Fruit fly (Drosophila melanogaster): Measurements from ENCODE around the gene CG3437.

CG3437 gene

DNA sequence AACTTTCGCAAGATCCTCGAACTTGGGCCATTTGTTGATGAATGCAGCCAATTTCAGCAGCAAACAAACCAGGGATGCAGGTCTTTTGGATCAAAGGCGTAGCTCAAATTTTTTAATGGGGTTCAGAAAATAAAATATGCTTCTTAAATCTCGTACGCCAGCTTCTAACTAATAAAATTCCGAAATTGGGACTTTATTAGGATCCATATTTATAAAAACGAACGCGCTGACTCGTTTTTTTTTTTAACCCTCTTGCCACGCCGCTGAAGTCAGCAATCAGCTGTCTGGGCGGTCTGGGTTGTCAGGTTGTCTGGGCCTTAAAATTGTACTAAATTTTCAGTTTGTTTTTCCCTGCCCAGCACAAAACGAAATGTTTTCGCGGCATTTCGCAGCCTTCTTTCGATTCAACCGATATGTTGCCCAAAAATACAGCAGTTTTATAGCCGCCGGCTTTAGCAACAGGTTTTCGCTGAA, at the start of gene CG3437:
Gene CG3437 (minus strand): TSS at position 51 of the 474 bp plus-strand sequence.
- TF ChIP-seq noc (tag; optimal IDR thresholded peaks at IDR 0.05) = peak; percentile 99

DNA sequence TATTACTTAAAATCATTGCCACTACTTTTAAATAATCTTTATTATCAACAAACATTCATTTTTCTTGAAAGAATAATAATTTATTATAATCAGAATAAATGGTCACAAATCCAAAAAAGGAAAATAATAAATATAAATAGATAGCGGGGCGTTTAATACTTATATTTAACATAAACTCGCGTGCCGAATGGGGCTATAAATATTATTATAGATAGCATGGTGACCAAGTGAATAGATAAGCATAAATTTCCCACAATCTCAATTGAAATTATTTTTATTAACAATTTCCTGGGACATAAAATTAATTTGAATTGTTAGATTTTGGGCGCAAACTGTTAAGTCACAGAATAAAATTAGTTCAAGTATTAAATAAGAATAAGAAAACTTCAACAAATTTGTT, 49.0 kb upstream of the CG3437 start:
- TF ChIP-seq noc (tag; optimal IDR thresholded peaks at IDR 0.05) = peak; percentile 62

- TF ChIP-seq noc (tag; optimal IDR thresholded peaks at IDR 0.05) = no peak
Measured at dm6 chr3L:9505713-9506062, 48.2 kb upstream of the CG3437 start.

DNA sequence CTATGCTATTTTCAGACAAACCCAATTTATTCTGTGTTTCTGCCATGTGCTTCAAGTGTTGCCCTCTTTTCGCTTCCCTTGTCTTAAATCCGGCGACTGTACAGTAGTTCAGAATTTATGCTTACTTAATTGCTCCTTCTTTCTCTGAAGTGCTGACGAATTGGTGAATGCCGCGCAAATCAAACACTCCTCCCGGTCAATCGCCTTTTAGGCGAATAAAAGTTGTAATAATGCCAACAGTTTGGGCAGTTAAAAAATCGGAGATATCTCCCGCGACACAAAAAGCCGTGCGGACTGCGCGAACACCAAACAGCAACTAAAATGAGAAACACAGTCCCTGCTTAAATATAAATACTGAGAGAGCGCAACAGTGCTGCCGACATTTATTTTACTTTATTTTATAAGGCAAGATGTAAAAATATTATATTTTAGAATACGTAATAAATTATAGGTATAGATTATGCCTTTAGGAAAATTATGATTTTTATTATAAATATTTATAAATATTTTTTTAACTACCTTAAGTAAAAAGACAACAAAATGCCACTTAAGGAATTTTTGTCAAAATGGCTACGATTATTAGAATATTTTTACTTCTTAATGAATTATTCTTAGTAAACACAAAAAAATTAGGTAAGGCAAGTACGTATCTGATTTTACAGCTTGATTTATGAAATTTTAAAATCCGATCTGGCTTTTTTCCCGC, 47.7 kb upstream of the CG3437 start, which contains the start of gene path:
Gene path (minus strand): TSS at position 322 of the 706 bp plus-strand sequence.
- peak; percentile 47 for TF ChIP-seq noc (tag; optimal IDR thresholded peaks at IDR 0.05)

dm6 chr3L:9504530-9504929, 47.1 kb upstream of the CG3437 start:
- TF ChIP-seq noc (tag; optimal IDR thresholded peaks at IDR 0.05) = no peak

DNA sequence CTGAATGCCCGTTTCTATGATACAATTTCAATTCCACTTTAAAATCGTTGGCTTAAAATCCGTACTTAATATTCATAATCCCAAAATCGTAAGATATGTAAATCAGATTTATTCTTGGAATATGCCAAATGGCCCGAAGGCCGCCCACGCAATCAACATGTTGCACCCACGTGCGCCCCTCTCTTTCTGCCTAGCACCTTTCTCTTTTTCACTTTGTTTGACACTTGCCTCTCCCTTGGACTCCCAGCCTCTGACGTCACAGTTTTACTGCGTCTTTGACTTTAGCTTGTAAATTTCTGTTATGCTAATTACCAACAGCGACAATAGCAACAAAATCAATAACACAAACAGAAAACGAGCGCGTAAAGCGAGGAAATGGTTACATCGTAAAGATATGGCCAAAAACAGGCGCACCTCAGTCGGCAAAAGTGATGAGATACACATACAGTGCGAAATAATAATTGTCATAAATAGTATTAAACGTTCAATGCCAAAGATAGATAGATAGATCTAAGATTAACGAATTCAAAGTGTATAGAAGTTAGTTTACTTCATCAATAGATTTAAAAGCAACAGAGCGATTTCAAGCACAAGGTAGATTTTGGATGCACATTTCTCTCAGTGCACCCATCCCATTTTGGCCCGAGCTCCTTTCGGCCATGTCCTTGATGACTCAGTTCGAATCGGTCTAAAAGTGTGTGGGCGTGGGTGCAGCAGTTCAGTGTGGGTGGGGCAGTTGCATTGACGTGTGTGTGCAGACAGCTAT, 46.3 kb upstream of the CG3437 start:
- TF ChIP-seq noc (tag; optimal IDR thresholded peaks at IDR 0.05) = no peak

dm6 chr3L:9502856-9503255, 45.4 kb upstream of the CG3437 start:
- TF ChIP-seq noc (tag; optimal IDR thresholded peaks at IDR 0.05) = no peak

DNA sequence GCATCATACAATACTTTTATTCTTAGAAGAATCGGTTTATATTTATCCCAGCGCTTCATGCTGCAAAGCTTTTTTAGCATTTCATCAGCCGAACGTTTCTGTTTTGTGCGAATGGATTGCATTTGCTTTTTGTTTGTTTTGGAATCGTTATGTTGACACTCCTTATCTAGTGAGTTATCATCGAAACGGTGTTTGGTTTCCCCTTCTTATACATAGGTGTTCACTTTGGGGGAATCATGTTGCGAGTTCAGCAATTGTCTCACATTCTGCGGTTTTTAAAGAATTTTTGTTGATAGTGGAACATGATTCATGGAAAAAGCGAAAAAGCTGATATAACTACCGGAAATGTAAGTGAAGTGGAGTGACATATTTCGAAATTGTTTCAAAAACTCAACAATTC, 44.8 kb upstream of the CG3437 start:
- TF ChIP-seq noc (tag; optimal IDR thresholded peaks at IDR 0.05) = no peak

dm6 chr3L:9501298-9501697, 43.8 kb upstream of the CG3437 start:
- TF ChIP-seq noc (tag; optimal IDR thresholded peaks at IDR 0.05) = no peak

DNA sequence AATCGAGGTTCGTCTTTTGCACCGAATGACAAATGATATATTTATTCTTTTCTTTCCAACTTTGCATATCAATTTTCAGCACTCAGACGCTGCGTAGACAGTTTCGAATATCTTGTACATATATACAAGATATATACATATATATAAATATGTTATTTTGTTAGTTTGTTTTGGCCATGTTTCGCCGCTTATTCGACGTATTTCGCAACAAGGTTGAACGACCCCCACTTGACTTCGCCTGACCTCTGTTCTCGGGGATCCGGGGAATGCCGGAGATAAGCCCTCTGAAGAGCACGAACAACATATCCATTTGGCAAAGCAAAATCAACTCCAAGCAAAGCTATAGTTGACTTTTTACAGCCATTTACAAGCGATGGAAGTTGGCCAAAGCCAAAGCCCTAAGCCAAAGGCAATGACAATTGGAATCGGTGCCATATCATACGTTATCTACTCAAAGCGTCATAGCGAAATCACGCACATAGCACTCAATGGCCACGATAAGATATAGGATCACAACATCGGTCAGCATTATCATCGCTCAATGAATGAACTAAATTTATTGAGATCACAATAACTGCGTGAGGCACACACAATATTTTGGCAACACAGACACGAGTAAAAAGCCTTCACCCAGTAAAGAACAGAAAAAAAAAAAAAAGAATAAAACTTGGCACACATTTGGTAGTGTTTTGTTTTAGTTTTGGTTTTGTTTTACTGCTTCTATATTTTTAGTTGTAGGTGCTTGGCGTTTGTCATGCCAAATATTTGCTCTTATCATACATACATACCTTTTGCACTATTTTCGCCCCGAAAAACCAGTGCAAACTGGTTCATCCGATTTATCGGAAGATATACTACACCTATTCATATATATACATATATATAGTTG, 42.7 kb upstream of the CG3437 start:
- TF ChIP-seq noc (tag; optimal IDR thresholded peaks at IDR 0.05) = peak; percentile 51

DNA sequence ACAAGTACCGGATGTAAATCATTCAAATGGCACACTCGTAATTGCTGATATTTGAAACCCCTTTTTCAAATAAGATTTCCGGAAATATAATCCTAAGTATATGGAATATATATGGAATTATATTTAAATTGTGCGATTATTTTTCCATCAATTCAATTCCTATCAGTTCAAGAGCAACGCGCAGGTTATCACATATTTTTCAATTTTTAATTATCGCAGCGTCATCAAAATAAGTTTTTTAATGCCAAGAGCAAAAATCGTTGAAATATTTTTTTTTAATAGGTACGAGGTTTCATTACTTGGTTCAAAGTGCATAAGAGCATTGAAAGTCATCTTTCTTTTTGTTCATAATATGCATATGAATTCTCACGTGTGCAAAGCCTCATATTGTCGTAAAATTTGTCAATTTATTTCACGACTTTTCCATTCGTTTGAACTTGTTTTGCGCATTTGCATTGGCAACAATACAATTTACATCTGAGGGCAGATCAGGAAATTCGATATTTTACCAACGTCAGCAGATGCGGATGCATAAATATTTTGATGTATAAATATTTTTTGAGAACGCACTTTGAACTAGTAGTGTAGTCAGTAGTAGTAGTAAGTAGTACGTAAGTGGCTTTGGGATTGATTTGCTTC, 40.6 kb upstream of the CG3437 start:
- peak; percentile 7 for TF ChIP-seq noc (tag; optimal IDR thresholded peaks at IDR 0.05)

DNA sequence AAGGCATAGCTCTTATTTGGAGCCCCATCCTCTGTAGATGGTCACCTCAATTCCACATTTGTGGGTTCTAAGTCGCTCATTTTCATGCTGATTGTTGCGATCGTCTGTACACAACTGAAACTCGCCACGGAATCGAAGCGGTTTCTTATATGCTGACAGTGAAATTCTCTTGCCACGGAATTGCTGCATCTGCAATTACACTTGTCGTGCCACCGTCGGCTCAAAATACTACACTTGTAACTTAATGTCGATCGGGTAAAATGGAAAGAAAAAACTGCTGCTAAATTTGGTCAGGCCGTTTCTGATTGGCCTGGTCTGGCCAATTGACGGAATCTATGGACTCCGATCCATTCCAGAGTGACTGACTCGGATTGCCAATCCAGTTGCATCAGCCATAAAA, 39.8 kb upstream of the CG3437 start:
- TF ChIP-seq noc (tag; optimal IDR thresholded peaks at IDR 0.05) = no peak

- TF ChIP-seq noc (tag; optimal IDR thresholded peaks at IDR 0.05) = no peak
Measured at dm6 chr3L:9492115-9492514, 34.6 kb upstream of the CG3437 start, which contains the start of gene CG32037. Gene CG32037, minus strand, starts transcription at chr3L:9492215.

dm6 chr3L:9491331-9491730, 33.9 kb upstream of the CG3437 start:
- TF ChIP-seq noc (tag; optimal IDR thresholded peaks at IDR 0.05) = no peak

DNA sequence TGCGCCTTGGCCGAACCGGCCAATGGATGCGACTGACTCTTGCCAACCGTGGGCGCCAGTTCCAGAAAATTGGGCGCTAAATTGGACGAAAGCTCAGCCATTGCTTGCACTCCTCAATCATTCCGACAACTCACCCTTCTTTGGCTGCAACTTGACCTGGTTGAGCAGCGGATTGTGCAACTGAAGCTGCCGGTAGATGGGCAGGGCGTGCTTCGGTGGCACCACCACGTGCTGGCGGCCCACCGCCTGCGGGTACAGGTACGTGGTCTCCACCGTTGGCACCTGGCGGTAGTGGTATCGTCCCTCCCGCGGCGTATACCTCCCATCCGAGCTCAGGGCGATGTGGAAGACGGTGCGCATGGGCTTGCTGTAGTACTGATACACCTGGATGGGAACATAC, 33.0 kb upstream of the CG3437 start:
- TF ChIP-seq noc (tag; optimal IDR thresholded peaks at IDR 0.05) = no peak

DNA sequence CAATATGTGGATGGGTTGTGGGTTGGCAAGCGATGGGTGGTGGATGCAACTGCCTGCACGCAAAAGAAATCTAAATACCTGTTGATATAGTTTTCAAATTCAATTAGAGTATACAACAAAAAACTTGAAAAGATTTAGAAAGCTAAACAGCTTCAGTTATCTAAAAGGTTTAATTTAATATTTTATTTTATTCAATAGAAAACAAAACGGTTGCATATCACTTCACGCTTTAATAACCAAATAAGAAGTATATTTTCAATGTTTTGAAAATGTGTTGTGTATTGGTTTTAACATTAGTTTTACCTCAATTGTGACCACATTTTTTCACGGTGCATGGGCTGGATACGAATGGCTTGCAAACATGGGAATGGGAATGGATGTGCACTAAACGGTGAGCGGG, 32.2 kb upstream of the CG3437 start:
- TF ChIP-seq noc (tag; optimal IDR thresholded peaks at IDR 0.05) = no peak

All from whole organism, larva.